Fruit fly (Drosophila melanogaster): ENCODE results near the gene CG3402.

CG3402 gene

DNA sequence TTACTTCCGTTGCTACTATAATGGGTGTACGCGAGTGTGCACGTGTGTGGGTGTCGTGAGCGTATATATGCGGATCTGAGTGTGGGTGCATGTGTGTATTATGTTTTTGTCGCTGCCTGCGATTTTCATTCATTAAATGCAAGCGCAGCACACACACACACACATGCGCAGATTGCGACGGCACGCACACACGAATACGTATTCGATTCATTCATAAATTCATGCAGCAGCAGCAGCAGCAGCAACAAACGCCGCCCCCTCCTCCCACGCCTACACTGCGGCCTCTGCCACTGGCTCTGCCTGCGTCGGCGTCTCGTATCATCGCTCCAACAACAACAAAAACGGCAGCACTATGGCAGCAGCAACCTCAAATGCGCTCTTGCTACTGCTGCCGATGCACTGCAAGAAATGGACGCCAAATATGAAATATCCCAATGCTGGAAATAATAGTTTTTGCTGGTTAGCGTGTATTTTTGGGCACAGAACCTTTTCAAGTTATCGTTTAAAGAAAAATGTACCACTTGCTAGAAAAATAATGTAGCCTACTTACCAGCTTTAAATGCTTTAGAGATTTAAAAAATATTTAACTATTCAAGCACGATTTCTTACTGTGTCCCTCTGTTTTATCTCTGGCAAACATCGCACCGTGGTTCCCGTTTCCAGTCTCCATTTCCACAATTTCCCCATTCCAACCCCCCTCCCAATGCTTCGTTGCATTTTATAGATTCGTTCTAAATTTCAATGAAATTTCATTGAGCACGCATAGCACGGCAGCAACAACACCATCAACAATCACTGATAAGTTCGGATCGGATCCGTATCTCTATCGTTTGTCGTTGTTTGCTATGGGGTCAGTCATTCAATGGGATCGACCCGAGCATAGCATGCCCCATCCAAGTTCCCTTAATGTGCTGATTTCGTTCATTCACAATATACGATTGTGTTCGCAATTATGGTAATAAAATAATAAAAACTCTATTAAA lies 19.1 kb downstream of the CG3402 start (continued):
- TF ChIP-seq pan (optimal IDR thresholded peaks at IDR 0.05) (no peak), pan (GFP tag; optimal IDR thresholded peaks at IDR 0.05 in 1 of 2, IDR thresholded peaks at IDR 0.05 in 1 of 2) (peak in 1 of 2 experiments; percentile 86), CG9215 (GFP tag; IDR thresholded peaks at IDR 0.05) (peak; percentile 48), mld (GFP tag; IDR thresholded peaks at IDR 0.05; ENCODE audit: partially characterized antibody) (no peak), lov (optimal IDR thresholded peaks at IDR 0.05) (no peak), lov (GFP tag; IDR thresholded peaks at IDR 0.05) (peak; percentile 49; the same call in 1 of the 3 replicates), CHES-1-like (GFP tag; optimal IDR thresholded peaks at IDR 0.05) (peak; percentile 72), CG9437 (GFP tag; optimal IDR thresholded peaks at IDR 0.05) (peak; percentile 75), repo (GFP tag; optimal IDR thresholded peaks at IDR 0.05) (peak; percentile 73), ci (GFP tag; IDR thresholded peaks at IDR 0.05) (peak; percentile 95), CG34376 (GFP tag; optimal IDR thresholded peaks at IDR 0.05) (peak; percentile 61), CG14014 (GFP tag; IDR thresholded peaks at IDR 0.05) (peak; percentile 51), E2f1 (GFP tag; IDR thresholded peaks at IDR 0.05) (peak; percentile 83), BtbVII (GFP tag; optimal IDR thresholded peaks at IDR 0.05) (peak; percentile 57), MTF-1 (GFP tag; optimal IDR thresholded peaks at IDR 0.05; ENCODE audit: borderline replicate concordance) (peak; percentile 47), CG17568 (GFP tag; optimal IDR thresholded peaks at IDR 0.05) (peak; percentile 50), CG6813 (GFP tag; optimal IDR thresholded peaks at IDR 0.05) (peak; percentile 60), H15 (GFP tag; IDR thresholded peaks at IDR 0.05) (peak; percentile 83), CG10209 (GFP tag; optimal IDR thresholded peaks at IDR 0.05) (peak; percentile 86), dysf (GFP tag; IDR thresholded peaks at IDR 0.05) (peak; percentile 78; the same call in 2 of the 3 replicates), sens (GFP tag) (peak; percentile 97), ab (GFP tag; optimal IDR thresholded peaks at IDR 0.05) (peak; percentile 28), lbe (GFP tag; optimal IDR thresholded peaks at IDR 0.05) (no peak), CG13775 (GFP tag; optimal IDR thresholded peaks at IDR 0.05) (peak; percentile 69), CG4328 (GFP tag; optimal IDR thresholded peaks at IDR 0.05) (peak; percentile 59), CG9932 (GFP tag; IDR thresholded peaks at IDR 0.05) (0 out of 2 replicates have a peak, but pooled peaks have one; percentile 23), CG14860 (GFP tag; IDR thresholded peaks at IDR 0.05; ENCODE audit: partially characterized antibody) (no peak), CG12391 (tag; optimal IDR thresholded peaks at IDR 0.05) (peak; percentile 88), Dip2 (GFP tag; IDR thresholded peaks at IDR 0.05) (no peak), CG7987 (GFP tag; optimal IDR thresholded peaks at IDR 0.05) (no peak), caup (GFP tag; optimal IDR thresholded peaks at IDR 0.05; ENCODE audit: severe bottlenecking) (peak; percentile 29), ttk (GFP tag; IDR thresholded peaks at IDR 0.05) (peak; percentile 78), ase (GFP tag; IDR thresholded peaks at IDR 0.05) (peak; percentile 82), CG7963 (GFP tag; IDR thresholded peaks at IDR 0.05; ENCODE audit: partially characterized antibody) (no peak), CG9727 (GFP tag; optimal IDR thresholded peaks at IDR 0.05) (peak; percentile 84), B-H2 (GFP tag; optimal IDR thresholded peaks at IDR 0.05) (no peak), BEAF-32 (GFP tag; optimal IDR thresholded peaks at IDR 0.05) (no peak), CG9609 (GFP tag; optimal IDR thresholded peaks at IDR 0.05) (peak; percentile 83), crc (GFP tag; optimal IDR thresholded peaks at IDR 0.05) (no peak), eve (GFP tag; optimal IDR thresholded peaks at IDR 0.05) (peak in 1 of 2 experiments; percentile 96), sima (GFP tag; optimal IDR thresholded peaks at IDR 0.05) (peak; percentile 13), CG16813 (GFP tag; IDR thresholded peaks at IDR 0.05; ENCODE audit: partially characterized antibody) (0 out of 3 replicates have a peak, but pooled peaks have one; percentile 28), vfl (GFP tag; optimal IDR thresholded peaks at IDR 0.05) (no peak), Scr (GFP tag; IDR thresholded peaks at IDR 0.05; ENCODE audit: partially characterized antibody) (no peak), salm (tag; optimal IDR thresholded peaks at IDR 0.05) (peak; percentile 59), Side (GFP tag; optimal IDR thresholded peaks at IDR 0.05) (peak; percentile 71), CG6254 (GFP tag; optimal IDR thresholded peaks at IDR 0.05) (peak; percentile 83)

All from whole organism, embryonic.